Worm (Caenorhabditis elegans) whole organism, L1 larva: Measurements from ENCODE around the gene T07E3.2.
A peak's percentile ranks its signal among the peaks of the same experiment; 100 is the strongest.

Experiments used
- C16A3.4 ChIP-seq: fragments of 150-350 bp; optimal IDR thresholded peaks from 2 replicates; lab custom pipeline; 2014; ENCODE audit warnings: missing biosample characterization, missing genetic modification characterization
- alr-1 ChIP-seq: fragments of 200-800 bp; sonication (Bioruptor generic); optimal IDR thresholded peaks from 2 replicates; lab custom pipeline; 2018; ENCODE audit warnings: borderline replicate concordance, mild to moderate bottlenecking, missing genetic modification characterization, missing compliant biosample characterization
- aly-2 ChIP-seq: fragments of 150-350 bp; optimal IDR thresholded peaks from 2 replicates; lab custom pipeline; 2014; ENCODE audit warnings: missing biosample characterization, missing genetic modification characterization
- blmp-1 ChIP-seq: fragments of 150-350 bp; optimal IDR thresholded peaks from 2 replicates; lab custom pipeline; 2014; ENCODE audit warnings: missing biosample characterization, missing genetic modification characterization
- ceh-82 ChIP-seq, 3 experiments: fragments of 150-350 bp in 1 of 3; sonication (generic microtip) in 2 of 3; optimal IDR thresholded peaks; 2 replicates each; lab custom pipeline; 2014 to 2017; ENCODE audit warnings: missing biosample characterization in 3 of 3, missing genetic modification characterization in 3 of 3
- ces-1 ChIP-seq: fragments of 150-350 bp; optimal IDR thresholded peaks from 2 replicates; lab custom pipeline; 2014; ENCODE audit warnings: missing biosample characterization, missing genetic modification reagents, missing genetic modification characterization
- dpl-1 ChIP-seq, 3 experiments: fragments of 150-350 bp in 2 of 3; sonication (generic microtip) in 1 of 3; optimal IDR thresholded peaks; 2 replicates each; lab custom pipeline; 2014 to 2017; ENCODE audit warnings: missing biosample characterization in 3 of 3, missing genetic modification characterization in 3 of 3, missing genetic modification reagents in 3 of 3
- dsc-1 ChIP-seq: sonication (generic microtip); optimal IDR thresholded peaks from 2 replicates; lab custom pipeline; 2016; ENCODE audit warnings: mild to moderate bottlenecking, missing genetic modification characterization, missing compliant biosample characterization
- efl-1 ChIP-seq, 4 experiments: fragments of 150-350 bp; optimal IDR thresholded peaks in 3 of 4; peaks in 1 of 4; 1 replicate in 1 of 4; 2 replicates in 3 of 4; lab custom pipeline; 2014; ENCODE audit warnings: missing biosample characterization in 2 of 4, missing genetic modification characterization in 2 of 4, missing genetic modification reagents in 2 of 4
- fkh-4 ChIP-seq: sonication (generic microtip); optimal IDR thresholded peaks from 2 replicates; lab custom pipeline; 2016; ENCODE audit warnings: missing compliant biosample characterization, missing genetic modification characterization, borderline replicate concordance
- irx-1 ChIP-seq: sonication (generic microtip); optimal IDR thresholded peaks from 2 replicates; lab custom pipeline; 2016; ENCODE audit warnings: missing genetic modification characterization, missing compliant biosample characterization
- isw-1 ChIP-seq: fragments of 200-800 bp; sonication (Bioruptor generic); IDR thresholded peaks from 2 replicates; pipeline ENCODE4 v1.3.6; 2022; ENCODE audit warnings: missing genetic modification characterization, missing compliant biosample characterization
- jun-1 ChIP-seq: fragments of 150-350 bp; optimal IDR thresholded peaks from 2 replicates; lab custom pipeline; 2014; ENCODE audit warnings: missing biosample characterization, missing genetic modification reagents, missing genetic modification characterization
- lin-14 ChIP-seq: fragments of 200-800 bp; sonication (Bioruptor generic); optimal IDR thresholded peaks from 2 replicates; lab custom pipeline; 2018; ENCODE audit warnings: mild to moderate bottlenecking, missing genetic modification characterization, moderate library complexity, missing compliant biosample characterization
- lin-15B ChIP-seq: fragments of 150-350 bp; sonication (generic microtip); optimal IDR thresholded peaks from 3 replicates; lab custom pipeline; 2014; ENCODE audit warnings: missing biosample characterization, missing genetic modification characterization
- lin-35 ChIP-seq, 2 experiments: fragments of 150-350 bp; optimal IDR thresholded peaks; 2 replicates each; lab custom pipeline; 2014; ENCODE audit warnings: missing biosample characterization in 2 of 2, missing genetic modification characterization in 2 of 2, missing genetic modification reagents in 2 of 2
- lin-39 ChIP-seq: fragments of 150-350 bp; optimal IDR thresholded peaks from 2 replicates; lab custom pipeline; 2014; ENCODE audit warnings: missing biosample characterization, missing genetic modification reagents, missing genetic modification characterization
- lir-3 ChIP-seq: sonication (generic microtip); optimal IDR thresholded peaks from 2 replicates; lab custom pipeline; 2016; ENCODE audit warnings: mild to moderate bottlenecking, missing genetic modification characterization, moderate library complexity, missing compliant biosample characterization; ENCODE audit not compliant: poor library complexity
- lsy-2 ChIP-seq, 2 experiments: fragments of 150-350 bp; optimal IDR thresholded peaks; 2 replicates each; lab custom pipeline; 2014; ENCODE audit warnings: missing biosample characterization in 2 of 2, missing genetic modification characterization in 2 of 2
- mep-1 ChIP-seq: fragments of 150-350 bp; optimal IDR thresholded peaks from 2 replicates; lab custom pipeline; 2014; ENCODE audit warnings: missing biosample characterization, missing genetic modification characterization
- nhr-11 ChIP-seq: fragments of 150-350 bp; optimal IDR thresholded peaks from 2 replicates; lab custom pipeline; 2014; ENCODE audit warnings: missing biosample characterization, missing genetic modification characterization
- nhr-20 ChIP-seq: sonication (generic microtip); optimal IDR thresholded peaks from 2 replicates; lab custom pipeline; 2016; ENCODE audit warnings: mild to moderate bottlenecking, missing genetic modification characterization, missing compliant biosample characterization
- nhr-47 ChIP-seq: sonication (generic microtip); optimal IDR thresholded peaks from 2 replicates; lab custom pipeline; 2016; ENCODE audit warnings: mild to moderate bottlenecking, missing genetic modification characterization, moderate library complexity, missing compliant biosample characterization
- nhr-71 ChIP-seq: sonication (generic microtip); optimal IDR thresholded peaks from 2 replicates; lab custom pipeline; 2016; ENCODE audit warnings: mild to moderate bottlenecking, missing genetic modification characterization, moderate library complexity, missing compliant biosample characterization
- nhr-85 ChIP-seq: sonication (generic microtip); peaks from one replicate; lab custom pipeline; 2016; ENCODE audit warnings: missing genetic modification characterization, inconsistent platforms, missing compliant biosample characterization
- rnt-1 ChIP-seq: sonication (generic microtip); optimal IDR thresholded peaks from 2 replicates; lab custom pipeline; 2016; ENCODE audit warnings: mild to moderate bottlenecking, missing genetic modification characterization, moderate library complexity, missing compliant biosample characterization
- snu-23 ChIP-seq: sonication (generic microtip); optimal IDR thresholded peaks from 2 replicates; lab custom pipeline; 2016; ENCODE audit warnings: missing genetic modification characterization, missing compliant biosample characterization
- sup-37 ChIP-seq: fragments of 200-800 bp; sonication (Bioruptor generic); optimal IDR thresholded peaks from 2 replicates; lab custom pipeline; 2018; ENCODE audit warnings: mild to moderate bottlenecking, missing genetic modification characterization, missing compliant biosample characterization
- swsn-7 ChIP-seq: sonication (generic microtip); optimal IDR thresholded peaks from 2 replicates; lab custom pipeline; 2016; ENCODE audit warnings: missing genetic modification characterization, missing compliant biosample characterization
- unc-86 ChIP-seq: sonication (generic microtip); optimal IDR thresholded peaks from 2 replicates; lab custom pipeline; 2016; ENCODE audit warnings: missing genetic modification characterization, missing compliant biosample characterization
- xbp-1 ChIP-seq: sonication (generic microtip); optimal IDR thresholded peaks from 2 replicates; lab custom pipeline; 2016; ENCODE audit warnings: missing genetic modification characterization, missing compliant biosample characterization
- ztf-4 ChIP-seq: fragments of 150-350 bp; optimal IDR thresholded peaks from 2 replicates; lab custom pipeline; 2014; ENCODE audit warnings: missing biosample characterization, missing genetic modification characterization

Gene T07E3.2

DNA sequence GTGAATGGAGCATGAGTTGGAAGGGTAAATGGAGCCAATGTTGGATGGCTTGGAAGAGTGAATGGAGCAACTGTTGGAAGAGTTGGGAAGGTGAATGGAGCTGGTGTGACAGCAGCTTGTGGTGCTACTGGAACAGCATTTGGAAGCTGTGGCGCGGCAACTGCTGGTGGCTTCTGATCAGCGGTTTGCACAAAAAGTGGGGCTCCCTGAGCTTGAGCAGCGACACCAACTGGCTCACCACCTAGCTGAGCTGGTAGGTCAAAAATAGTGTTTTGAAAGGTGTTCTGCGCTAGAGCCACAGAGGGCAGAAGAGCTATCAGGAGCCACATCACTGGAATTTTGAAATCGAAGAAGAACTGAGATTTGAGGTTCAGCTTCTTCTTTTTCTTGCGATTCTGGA is 38.8 kb downstream of the T07E3.2 start:
- TF ChIP-seq nhr-11 (no peak), efl-1 (optimal IDR thresholded peaks at IDR 0.05; lab: Kevin White, UChicago) (no peak), efl-1 (GFP tag; optimal IDR thresholded peaks at IDR 0.05 in 1 of 2; lab: Kevin White, UChicago) (peak in 1 of 2 experiments; percentile 18)

DNA sequence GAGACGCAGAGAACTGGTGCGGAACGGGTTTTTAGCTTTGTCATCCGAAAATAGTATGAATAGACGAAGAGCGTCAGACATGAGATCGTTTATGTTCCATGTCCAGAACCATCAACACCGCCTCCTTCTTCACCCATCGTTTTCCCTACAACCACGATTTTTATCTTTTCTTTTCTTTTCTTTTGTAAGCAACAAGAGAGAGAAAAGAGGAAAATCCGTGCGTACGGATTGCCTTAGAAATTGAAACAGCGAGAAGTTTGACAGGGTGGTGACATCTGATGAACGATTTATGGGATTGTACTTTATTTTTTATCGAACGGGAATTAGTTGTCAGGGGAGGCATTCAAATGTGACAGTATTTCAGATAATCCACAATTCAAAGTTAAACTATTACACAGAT is 39.2 kb downstream of the T07E3.2 start, which contains the start of gene abu-13:
TSS of gene abu-13 (minus strand) at position 152 of the 400 bp plus-strand sequence.
- no peak for TF ChIP-seq efl-1 (optimal IDR thresholded peaks at IDR 0.05; lab: Kevin White, UChicago)
- TF ChIP-seq efl-1 (GFP tag; optimal IDR thresholded peaks at IDR 0.05 in 1 of 2; lab: Kevin White, UChicago): peak in 1 of 2 experiments; percentile 21
- TF ChIP-seq blmp-1 (tag; lab: Kevin White, UChicago): peak; percentile 93
- TF ChIP-seq xbp-1 (tag; lab: Kevin White, UChicago): no peak
- peak; percentile 19 for TF ChIP-seq nhr-85 (tag; lab: Kevin White, UChicago)
- TF ChIP-seq, all 84 proteins: peak for 3

DNA sequence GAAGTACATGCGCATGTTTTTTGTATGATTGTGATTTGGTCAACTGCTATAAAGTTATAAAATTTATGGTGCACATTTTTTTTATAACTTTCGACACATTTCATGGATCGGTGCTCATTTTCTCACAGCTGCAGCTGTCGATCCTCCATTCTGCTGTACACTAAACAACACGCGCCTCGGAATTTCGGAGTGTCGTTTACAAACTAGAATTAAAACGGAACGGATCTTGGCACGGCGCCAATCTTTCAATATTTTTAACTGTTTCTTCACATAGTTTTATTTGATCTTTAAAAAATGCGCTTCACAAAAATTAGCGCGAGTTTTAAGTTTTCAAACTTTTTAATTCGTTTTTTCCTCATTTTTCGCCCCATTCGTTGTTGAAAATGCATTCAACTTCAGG is 39.9 kb downstream of the T07E3.2 start, which contains the start of gene let-711:
TSS of gene let-711 (plus strand) at position 337 of the 400 bp plus-strand sequence.
- TF ChIP-seq blmp-1 (tag; lab: Kevin White, UChicago) (peak; percentile 36), isw-1 (GFP tag; lab: Robert Waterston, UW) (no peak), efl-1 (optimal IDR thresholded peaks at IDR 0.05; lab: Kevin White, UChicago) (peak; percentile 16 to 49), efl-1 (GFP tag; optimal IDR thresholded peaks at IDR 0.05 in 1 of 2; lab: Kevin White, UChicago) (peak; percentile 12 to 39), ceh-82 (tag; optimal IDR thresholded peaks at IDR 0.05; lab: Kevin White, UChicago) (peak in 1 of 3 experiments; percentile 20), dpl-1 (GFP tag; optimal IDR thresholded peaks at IDR 0.05; lab: Kevin White, UChicago) (peak in 2 of 3 experiments; percentile 19 to 36), lir-3 (no peak), lsy-2 (tag; optimal IDR thresholded peaks at IDR 0.05; lab: Kevin White, UChicago) (peak; percentile 22 to 47), dsc-1 (tag; lab: Kevin White, UChicago) (peak; percentile 24), rnt-1 (peak; percentile 8), nhr-71 (peak; percentile 41), swsn-7 (tag; lab: Kevin White, UChicago) (peak; percentile 17), nhr-20 (tag; lab: Kevin White, UChicago) (peak; percentile 25), jun-1 (tag; lab: Kevin White, UChicago) (no peak), alr-1 (tag; lab: Kevin White, UChicago) (no peak), ztf-4 (tag; lab: Kevin White, UChicago) (no peak), snu-23 (GFP tag; lab: Kevin White, UChicago) (peak; percentile 26), lin-35 (GFP tag; optimal IDR thresholded peaks at IDR 0.05; lab: Kevin White, UChicago) (peak; percentile 37 to 52), mep-1 (peak; percentile 17)

DNA sequence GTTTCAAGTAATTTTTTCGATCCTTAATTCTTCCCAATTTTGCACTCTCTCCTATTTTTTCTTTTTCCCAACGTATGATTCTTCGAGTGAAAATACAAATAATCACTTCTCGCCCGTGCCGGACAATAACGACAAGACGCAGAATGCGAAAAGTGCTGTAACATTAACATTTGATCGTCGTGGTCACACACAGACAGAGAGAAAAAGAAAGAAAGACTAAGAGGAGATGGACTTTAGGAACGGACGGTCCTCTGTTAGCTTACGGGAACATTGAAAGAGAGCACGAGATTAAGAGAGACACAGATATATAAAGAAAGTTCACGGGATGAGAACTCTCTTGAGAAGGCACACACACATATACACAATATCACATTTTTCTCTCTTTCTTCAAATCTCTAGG is 41.4 kb downstream of the T07E3.2 start:
- TF ChIP-seq C16A3.4 (tag; lab: Kevin White, UChicago) (no peak), lsy-2 (tag; optimal IDR thresholded peaks at IDR 0.05; lab: Kevin White, UChicago) (peak in 1 of 2 experiments; percentile 3), fkh-4 (tag; lab: Kevin White, UChicago) (no peak), lin-39 (tag; lab: Kevin White, UChicago) (no peak), ces-1 (GFP tag; lab: Kevin White, UChicago) (no peak), efl-1 (optimal IDR thresholded peaks at IDR 0.05; lab: Kevin White, UChicago) (no peak), efl-1 (GFP tag; optimal IDR thresholded peaks at IDR 0.05 in 1 of 2; lab: Kevin White, UChicago) (no peak), blmp-1 (tag; lab: Kevin White, UChicago) (peak; percentile 52), lin-35 (GFP tag; optimal IDR thresholded peaks at IDR 0.05; lab: Kevin White, UChicago) (peak in 1 of 2 experiments; percentile 15), lin-14 (peak; percentile 44), mep-1 (peak; percentile 21)
- TF ChIP-seq, all 84 proteins: peak for 5

DNA sequence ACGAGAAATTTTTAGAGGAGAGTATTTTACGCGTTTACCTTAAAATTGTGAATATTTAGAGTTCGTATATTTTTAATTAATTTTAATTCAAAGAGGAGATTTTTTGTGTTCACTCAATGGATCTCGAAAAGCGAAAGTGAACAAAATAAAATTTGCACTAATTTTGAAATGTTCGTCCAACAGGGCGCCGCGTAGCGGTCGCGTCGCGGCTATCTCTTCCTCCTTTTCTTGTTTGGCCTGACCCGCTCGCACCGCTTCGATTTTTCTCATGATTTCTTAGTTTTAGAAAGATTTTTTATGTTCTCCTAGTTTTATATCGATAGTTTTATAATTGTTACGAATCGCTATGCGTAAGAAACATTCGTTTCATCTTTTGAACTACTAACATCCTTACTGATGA is 44.9 kb downstream of the T07E3.2 start:
- TF ChIP-seq lir-3 (no peak), lin-14 (peak; percentile 54), aly-2 (tag; lab: Kevin White, UChicago) (no peak), nhr-47 (tag; lab: Kevin White, UChicago) (no peak), efl-1 (optimal IDR thresholded peaks at IDR 0.05; lab: Kevin White, UChicago) (peak in 1 of 2 experiments; percentile 25), efl-1 (GFP tag; optimal IDR thresholded peaks at IDR 0.05 in 1 of 2; lab: Kevin White, UChicago) (peak; percentile 11 to 48), irx-1 (no peak), lin-35 (GFP tag; optimal IDR thresholded peaks at IDR 0.05; lab: Kevin White, UChicago) (peak in 1 of 2 experiments; percentile 35), lsy-2 (tag; optimal IDR thresholded peaks at IDR 0.05; lab: Kevin White, UChicago) (peak in 1 of 2 experiments; percentile 43), unc-86 (no peak), lin-15B (tag; lab: Kevin White, UChicago) (peak; percentile 1), blmp-1 (tag; lab: Kevin White, UChicago) (peak; percentile 90), sup-37 (no peak), dpl-1 (GFP tag; optimal IDR thresholded peaks at IDR 0.05; lab: Kevin White, UChicago) (peak in 1 of 3 experiments; percentile 37)
